Fruit fly (Drosophila melanogaster) whole organism, adult: ENCODE results near the gene CG9483.

Source experiments
- CG12768 ChIP-seq: fragments of 200-800 bp; sonication (Bioruptor generic); optimal IDR thresholded peaks from 2 replicates; lab custom pipeline; 2017; ENCODE audit warnings: missing biosample characterization, missing genetic modification characterization, mild to moderate bottlenecking, moderate library complexity, missing genetic modification reagents
- CG33017 ChIP-seq: fragments of 200-800 bp; sonication (Bioruptor generic); optimal IDR thresholded peaks from 2 replicates; lab custom pipeline; 2018; ENCODE audit warnings: missing biosample characterization, mild to moderate bottlenecking, missing genetic modification characterization, moderate library complexity
- Crg-1 ChIP-seq: fragments of 200-800 bp; sonication (Bioruptor generic); optimal IDR thresholded peaks from 2 replicates; lab custom pipeline; 2016; ENCODE audit warnings: missing biosample characterization, missing genetic modification characterization
- Mnt ChIP-seq: fragments of 200-800 bp; sonication (Bioruptor generic); optimal IDR thresholded peaks from 2 replicates; lab custom pipeline; 2016; ENCODE audit warnings: missing biosample characterization, mild to moderate bottlenecking, missing genetic modification characterization

dm6 chr2L:8894224-8894623 is 27.7 kb downstream of the CG9483 start:
- no peak for TF ChIP-seq Crg-1
- TF ChIP-seq Mnt (GFP tag; lab: Kevin White, UChicago), result no peak
- TF ChIP-seq CG12768 (GFP tag; lab: Kevin White, UChicago), result no peak
- TF ChIP-seq CG33017 (tag; lab: Kevin White, UChicago), result no peak
